Worm (Caenorhabditis elegans) whole organism, dauer: ENCODE data around the gene F56H9.2.

ENCODE experiments used
- unc-62 ChIP-seq: sonication (generic microtip); optimal IDR thresholded peaks from 2 replicates; lab custom pipeline; 2017; ENCODE audit warnings: missing biosample characterization, missing genetic modification reagents, missing genetic modification characterization

The F56H9.2 gene

ce11 chrV:12667397-12667796 lies 29.9 kb downstream of the F56H9.2 start:
- TF ChIP-seq unc-62 (GFP tag; lab: Kevin White, UChicago): no peak

ce11 chrV:12667926-12668325 lies 30.5 kb downstream of the F56H9.2 start, which contains the start of gene W05B10.4:
TSS of gene W05B10.4 (plus strand) at chrV:12668226.
- no peak for TF ChIP-seq unc-62 (GFP tag; lab: Kevin White, UChicago)

ce11 chrV:12670607-12671006 lies 33.1 kb downstream of the F56H9.2 start, which contains the start of gene srx-116:
TSS of gene srx-116 (plus strand) at chrV:12670907.
- no peak for TF ChIP-seq unc-62 (GFP tag; lab: Kevin White, UChicago)

- no peak for TF ChIP-seq unc-62 (GFP tag; lab: Kevin White, UChicago)
Measured at ce11 chrV:12673745-12674144, 36.3 kb downstream of the F56H9.2 start.

ce11 chrV:12676299-12676698 lies 38.8 kb downstream of the F56H9.2 start:
- TF ChIP-seq unc-62 (GFP tag; lab: Kevin White, UChicago): no peak

ce11 chrV:12679292-12679691 lies 41.8 kb downstream of the F56H9.2 start:
- TF ChIP-seq unc-62 (GFP tag; lab: Kevin White, UChicago): no peak

ce11 chrV:12679807-12680206 lies 42.3 kb downstream of the F56H9.2 start, which contains the start of gene frpr-15:
TSS of gene frpr-15 (plus strand) at chrV:12680107.
- TF ChIP-seq unc-62 (GFP tag; lab: Kevin White, UChicago): no peak

- no peak for TF ChIP-seq unc-62 (GFP tag; lab: Kevin White, UChicago)
Measured at ce11 chrV:12683205-12683604, 45.7 kb downstream of the F56H9.2 start.
